Worm (Caenorhabditis elegans) whole organism, L2 larva: ENCODE data around the gene F55E10.4.
"Not testable (repeated sequence)": the region's sequence is repeated elsewhere in the genome, so short reads cannot be mapped to it uniquely, and the experiment has no call there.

ENCODE experiments used
- C34F6.9 ChIP-seq: fragments of 150-350 bp; optimal IDR thresholded peaks from 2 replicates; lab custom pipeline; 2014; ENCODE audit warnings: missing biosample characterization, missing genetic modification characterization
- F13H6.1 ChIP-seq: sonication (generic microtip); optimal IDR thresholded peaks from 2 replicates; lab custom pipeline; 2016; ENCODE audit warnings: missing genetic modification characterization, missing compliant biosample characterization
- R02D3.7 ChIP-seq: fragments of 150-350 bp; optimal IDR thresholded peaks from 2 replicates; lab custom pipeline; 2014; ENCODE audit warnings: missing biosample characterization, missing genetic modification characterization
- ZK546.5 ChIP-seq: sonication (generic microtip); optimal IDR thresholded peaks from 2 replicates; lab custom pipeline; 2017; ENCODE audit warnings: missing biosample characterization, missing genetic modification characterization
- alr-1 ChIP-seq: fragments of 150-350 bp; optimal IDR thresholded peaks from 2 replicates; lab custom pipeline; 2014; ENCODE audit warnings: missing biosample characterization, missing genetic modification characterization
- ama-1 ChIP-seq: fragments of 150-350 bp; optimal IDR thresholded peaks from 2 replicates; lab custom pipeline; 2018; ENCODE audit warnings: inconsistent platforms
- ceh-82 ChIP-seq: fragments of 150-350 bp; optimal IDR thresholded peaks from 2 replicates; lab custom pipeline; 2014; ENCODE audit warnings: missing biosample characterization, missing genetic modification characterization
- crh-2 ChIP-seq: sonication (generic microtip); optimal IDR thresholded peaks from 2 replicates; lab custom pipeline; 2017; ENCODE audit warnings: missing biosample characterization, missing genetic modification characterization
- dmd-4 ChIP-seq: sonication (generic microtip); optimal IDR thresholded peaks from 2 replicates; lab custom pipeline; 2017; ENCODE audit warnings: missing biosample characterization, missing genetic modification characterization
- elt-1 ChIP-seq: fragments of 150-350 bp; optimal IDR thresholded peaks from 2 replicates; lab custom pipeline; 2014; ENCODE audit warnings: missing biosample characterization, missing genetic modification characterization
- elt-3 ChIP-seq: sonication (generic microtip); optimal IDR thresholded peaks from 2 replicates; lab custom pipeline; 2017; ENCODE audit warnings: missing biosample characterization, missing genetic modification characterization
- fos-1 ChIP-seq: fragments of 150-350 bp; optimal IDR thresholded peaks from 2 replicates; lab custom pipeline; 2014; ENCODE audit warnings: missing biosample characterization, missing genetic modification characterization
- gmeb-1 ChIP-seq: fragments of 150-350 bp; optimal IDR thresholded peaks from 2 replicates; lab custom pipeline; 2014; ENCODE audit warnings: missing biosample characterization, missing genetic modification characterization
- lin-13 ChIP-seq: fragments of 150-350 bp; optimal IDR thresholded peaks from 2 replicates; lab custom pipeline; 2014; ENCODE audit warnings: missing biosample characterization, missing genetic modification reagents, missing genetic modification characterization
- lin-39 ChIP-seq: fragments of 150-350 bp; optimal IDR thresholded peaks from 2 replicates; lab custom pipeline; 2014; ENCODE audit warnings: missing biosample characterization, missing genetic modification reagents, missing genetic modification characterization
- lsy-2 ChIP-seq, 2 experiments: fragments of 150-350 bp in 1 of 2; sonication (generic microtip) in 1 of 2; optimal IDR thresholded peaks; 2 replicates each; lab custom pipeline; 2014 to 2017; ENCODE audit warnings: missing biosample characterization in 2 of 2, missing genetic modification characterization in 2 of 2
- mbf-1 ChIP-seq: sonication (generic microtip); optimal IDR thresholded peaks from 2 replicates; lab custom pipeline; 2017; ENCODE audit warnings: missing biosample characterization, missing genetic modification characterization
- mdl-1 ChIP-seq, 2 experiments: fragments of 150-350 bp in 1 of 2; sonication (generic microtip) in 1 of 2; optimal IDR thresholded peaks; 2 replicates each; lab custom pipeline; 2017; ENCODE audit warnings: missing biosample characterization in 2 of 2, missing genetic modification characterization in 2 of 2
- nhr-11 ChIP-seq: fragments of 150-350 bp; optimal IDR thresholded peaks from 2 replicates; lab custom pipeline; 2014; ENCODE audit warnings: missing biosample characterization, missing genetic modification characterization
- nhr-12 ChIP-seq: fragments of 150-350 bp; optimal IDR thresholded peaks from 2 replicates; lab custom pipeline; 2014; ENCODE audit warnings: missing biosample characterization, missing genetic modification characterization
- nhr-129 ChIP-seq: fragments of 150-350 bp; optimal IDR thresholded peaks from 2 replicates; lab custom pipeline; 2014; ENCODE audit warnings: missing biosample characterization, missing genetic modification characterization
- nhr-23 ChIP-seq: fragments of 150-350 bp; optimal IDR thresholded peaks from 2 replicates; lab custom pipeline; 2014; ENCODE audit warnings: missing biosample characterization, missing genetic modification reagents, missing genetic modification characterization
- nhr-237 ChIP-seq: fragments of 150-350 bp; optimal IDR thresholded peaks from 2 replicates; lab custom pipeline; 2014; ENCODE audit warnings: missing biosample characterization, missing genetic modification characterization
- nhr-25 ChIP-seq: fragments of 150-350 bp; sonication (generic microtip); optimal IDR thresholded peaks from 3 replicates; lab custom pipeline; 2014; ENCODE audit warnings: missing biosample characterization, missing genetic modification characterization
- nhr-6 ChIP-seq: fragments of 150-350 bp; optimal IDR thresholded peaks from 2 replicates; lab custom pipeline; 2014; ENCODE audit warnings: missing biosample characterization, missing genetic modification characterization
- nhr-77 ChIP-seq: fragments of 150-350 bp; optimal IDR thresholded peaks from 2 replicates; lab custom pipeline; 2014; ENCODE audit warnings: missing biosample characterization, missing genetic modification characterization
- peb-1 ChIP-seq: fragments of 150-350 bp; optimal IDR thresholded peaks from 2 replicates; lab custom pipeline; 2014; ENCODE audit warnings: missing biosample characterization, missing genetic modification characterization
- sem-4 ChIP-seq: fragments of 150-350 bp; optimal IDR thresholded peaks from 2 replicates; lab custom pipeline; 2014; ENCODE audit warnings: missing biosample characterization, missing genetic modification reagents, missing genetic modification characterization
- skn-1 ChIP-seq: sonication (generic microtip); optimal IDR thresholded peaks from 2 replicates; lab custom pipeline; 2017; ENCODE audit warnings: missing biosample characterization, missing genetic modification characterization
- sma-3 ChIP-seq: sonication (generic microtip); optimal IDR thresholded peaks from 2 replicates; lab custom pipeline; 2016; ENCODE audit warnings: missing genetic modification reagents, missing genetic modification characterization, missing compliant biosample characterization
- sma-9 ChIP-seq, 2 experiments: fragments of 150-350 bp in 1 of 2; sonication (generic microtip) in 1 of 2; optimal IDR thresholded peaks; 2 replicates each; lab custom pipeline; 2014 to 2016; ENCODE audit warnings: missing genetic modification characterization in 2 of 2, mild to moderate bottlenecking in 1 of 2, missing biosample characterization in 1 of 2, missing compliant biosample characterization in 1 of 2, missing genetic modification reagents in 1 of 2, moderate library complexity in 1 of 2
- unc-39 ChIP-seq: fragments of 150-350 bp; optimal IDR thresholded peaks from 2 replicates; lab custom pipeline; 2014; ENCODE audit warnings: missing biosample characterization, missing genetic modification characterization
- ztf-1 ChIP-seq: fragments of 200-800 bp; sonication (Bioruptor generic); conservative IDR thresholded peaks from 2 replicates; pipeline ENCODE4 v1.3.6; 2022; ENCODE audit warnings: missing genetic modification characterization, missing compliant biosample characterization
- ztf-4 ChIP-seq: fragments of 150-350 bp; optimal IDR thresholded peaks from 2 replicates; lab custom pipeline; 2014; ENCODE audit warnings: missing biosample characterization, missing genetic modification characterization

F55E10.4 gene

DNA sequence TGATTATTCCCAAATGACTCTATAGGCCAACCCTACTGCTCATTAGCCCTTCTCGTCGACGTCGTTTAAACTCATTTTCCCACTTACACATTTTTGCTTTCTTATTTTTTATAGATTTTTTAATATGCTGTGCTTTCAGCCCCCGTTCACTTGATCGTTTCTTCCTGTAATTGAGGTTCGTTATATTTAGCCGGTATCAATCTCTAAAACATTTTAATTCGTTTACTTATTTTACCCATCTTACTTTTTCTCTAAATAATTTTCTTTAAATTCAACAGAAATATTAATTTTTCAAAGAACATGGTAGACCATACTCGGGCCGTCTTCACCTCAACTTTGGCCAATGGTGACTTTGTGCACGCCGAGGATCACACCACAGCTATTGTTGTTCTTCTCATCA is 14.0 kb upstream of the F55E10.4 start, which contains the start of gene F55E10.1:
F55E10.1 (plus strand) TSS at position 301 of the 400 bp plus-strand sequence.
- TF ChIP-seq gmeb-1, result no peak
- no peak for TF ChIP-seq nhr-12 (tag; lab: Kevin White, UChicago)
- no peak for TF ChIP-seq C34F6.9 (tag; lab: Kevin White, UChicago)
- TF ChIP-seq nhr-129 (tag; lab: Kevin White, UChicago), result no peak
- no peak for TF ChIP-seq sem-4
- TF ChIP-seq ZK546.5, result no peak
- no peak for TF ChIP-seq nhr-237 (tag; lab: Kevin White, UChicago)
- TF ChIP-seq alr-1 (tag; lab: Kevin White, UChicago), result no peak
- TF ChIP-seq ztf-1, result no peak
- TF ChIP-seq F13H6.1 (tag; lab: Kevin White, UChicago), result no peak
- TF ChIP-seq lin-39 (tag; lab: Kevin White, UChicago), result no peak
- no peak for TF ChIP-seq crh-2 (tag; lab: Kevin White, UChicago)
- TF ChIP-seq mbf-1 (tag; lab: Kevin White, UChicago), result no peak
- no peak for TF ChIP-seq nhr-25 (tag; lab: Kevin White, UChicago)
- TF ChIP-seq elt-1 (tag; lab: Kevin White, UChicago), result no peak
- no peak for TF ChIP-seq mdl-1 (tag; optimal IDR thresholded peaks at IDR 0.05; lab: Kevin White, UChicago)
- no peak for TF ChIP-seq nhr-23 (tag; lab: Kevin White, UChicago)
- TF ChIP-seq sma-9 (GFP tag; optimal IDR thresholded peaks at IDR 0.05; lab: Kevin White, UChicago), result no peak
- no peak for TF ChIP-seq sma-9 (tag; optimal IDR thresholded peaks at IDR 0.05; lab: Kevin White, UChicago)
- no peak for TF ChIP-seq skn-1 (tag; lab: Kevin White, UChicago)

DNA sequence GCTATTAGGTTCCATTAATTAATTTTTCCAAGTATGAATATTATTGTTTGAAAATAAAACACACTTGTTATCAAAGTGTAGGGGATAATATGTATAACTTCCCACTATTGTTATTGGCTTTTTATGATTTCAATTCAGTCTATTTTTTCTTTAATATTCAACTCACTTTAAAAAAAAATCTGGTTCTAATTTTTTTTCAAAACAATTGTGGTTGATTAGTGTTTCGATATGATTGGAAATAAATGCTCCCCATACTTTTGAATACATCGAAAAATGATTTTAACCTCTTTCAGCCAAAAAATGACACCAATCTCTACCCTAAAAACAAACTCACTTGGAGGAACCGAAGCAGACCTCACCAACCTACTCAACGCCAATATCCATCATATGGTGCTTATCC is 12.7 kb upstream of the F55E10.4 start, which contains the start of gene F55E10.2:
F55E10.2 (plus strand) TSS at position 301 of the 400 bp plus-strand sequence.
- no peak for TF ChIP-seq ztf-1
- no peak for TF ChIP-seq nhr-11 (tag; lab: Kevin White, UChicago)
- TF ChIP-seq R02D3.7, result no peak
- no peak for TF ChIP-seq fos-1 (tag; lab: Kevin White, UChicago)
- TF ChIP-seq ama-1 (lab: Kevin White, UChicago), result no peak
- TF ChIP-seq nhr-6 (tag; lab: Kevin White, UChicago), result no peak
- no peak for TF ChIP-seq lin-13 (GFP tag; lab: Kevin White, UChicago)
- TF ChIP-seq elt-1 (tag; lab: Kevin White, UChicago), result no peak
- TF ChIP-seq ztf-4 (tag; lab: Kevin White, UChicago), result no peak
- no peak for TF ChIP-seq mdl-1 (tag; optimal IDR thresholded peaks at IDR 0.05; lab: Kevin White, UChicago)
- no peak for TF ChIP-seq lsy-2 (tag; optimal IDR thresholded peaks at IDR 0.05; lab: Kevin White, UChicago)
- TF ChIP-seq sma-3 (GFP tag; lab: Kevin White, UChicago), result no peak

DNA sequence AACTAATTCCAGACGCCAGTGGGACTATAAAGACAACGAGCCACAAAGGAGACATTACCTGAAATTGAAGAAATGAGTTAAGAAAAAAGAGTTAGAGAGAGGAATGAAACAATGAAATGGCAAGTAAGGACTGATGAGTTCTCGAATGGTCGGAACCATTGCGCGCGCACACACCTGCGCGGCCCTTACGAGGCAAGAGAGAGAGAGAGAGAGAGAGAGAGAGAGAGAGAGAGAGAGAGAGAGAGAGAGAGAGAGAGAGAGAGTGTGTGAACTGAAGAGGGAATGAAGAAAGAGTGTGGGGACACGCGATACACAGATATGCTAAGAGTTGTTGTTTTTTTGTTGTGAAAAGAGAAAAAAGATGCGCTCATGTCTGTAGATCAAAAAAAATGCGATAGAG is 1.3 kb downstream of the F55E10.4 start, which contains the start of gene R09F10.8:
R09F10.8 (minus strand) TSS at position 58 of the 400 bp plus-strand sequence.
- TF ChIP-seq elt-3 (tag; lab: Kevin White, UChicago) (no peak), ama-1 (lab: Kevin White, UChicago) (no peak), nhr-25 (tag; lab: Kevin White, UChicago) (no peak), nhr-23 (tag; lab: Kevin White, UChicago) (no peak), crh-2 (tag; lab: Kevin White, UChicago) (no peak), elt-1 (tag; lab: Kevin White, UChicago) (no peak), mdl-1 (tag; optimal IDR thresholded peaks at IDR 0.05; lab: Kevin White, UChicago) (no peak), dmd-4 (tag; lab: Kevin White, UChicago) (no peak), unc-39 (no peak), nhr-77 (tag; lab: Kevin White, UChicago) (no peak), fos-1 (tag; lab: Kevin White, UChicago) (no peak), ceh-82 (tag; lab: Kevin White, UChicago) (no peak)

DNA sequence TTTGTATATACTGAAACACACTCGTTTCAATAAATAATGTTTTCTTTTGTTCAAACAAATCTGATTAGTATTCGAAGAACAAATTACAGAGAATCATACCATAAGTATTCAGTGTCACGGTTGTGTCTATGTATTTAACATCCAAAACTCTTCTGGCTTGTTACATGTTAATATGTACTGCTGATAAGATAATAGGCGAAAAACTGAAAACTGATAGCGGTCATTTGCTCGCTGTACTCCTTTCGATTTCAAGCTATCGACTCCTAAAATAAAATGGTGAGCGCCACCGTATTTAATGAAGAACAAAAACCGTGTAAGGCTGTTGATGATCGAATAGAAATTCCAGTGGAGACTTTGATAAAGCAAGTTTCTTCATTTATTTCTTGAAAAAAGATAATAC is 4.3 kb downstream of the F55E10.4 start, which contains the start of gene R09F10.1:
R09F10.1 (plus strand) TSS at position 222 of the 400 bp plus-strand sequence.
- TF ChIP-seq peb-1 (tag; lab: Kevin White, UChicago), result no peak
- TF ChIP-seq fos-1 (tag; lab: Kevin White, UChicago), result peak; percentile 51
- no peak for TF ChIP-seq lin-13 (GFP tag; lab: Kevin White, UChicago)
- TF ChIP-seq, all 48 proteins: peak for 1

DNA sequence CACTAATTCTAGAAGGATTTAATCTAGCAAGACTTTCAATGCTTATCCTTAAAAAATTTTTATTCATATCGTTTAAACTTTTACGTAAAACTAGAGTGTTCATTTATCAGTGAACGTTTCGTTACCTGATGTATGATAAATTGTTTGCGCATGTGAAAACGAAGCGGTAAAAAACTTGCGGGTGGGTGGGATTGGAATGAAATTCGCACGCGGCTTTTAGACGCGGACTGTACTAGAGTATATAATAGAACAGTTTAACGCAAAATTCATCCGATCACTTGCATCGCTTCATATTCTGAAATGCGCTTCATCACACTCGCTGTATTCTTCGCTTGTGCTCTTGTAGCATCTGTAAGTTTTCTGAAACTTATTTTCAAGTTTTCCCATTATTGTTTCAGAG is 5.9 kb downstream of the F55E10.4 start, which contains the start of gene abu-9:
abu-9 (plus strand) TSS at position 301 of the 400 bp plus-strand sequence.
- not testable (repeated sequence) for TF ChIP-seq dmd-4 (tag; lab: Kevin White, UChicago); nhr-23 (tag; lab: Kevin White, UChicago); sma-3 (GFP tag; lab: Kevin White, UChicago)
